Fruit fly (Drosophila melanogaster): ENCODE results near the gene ND-49.

DNA sequence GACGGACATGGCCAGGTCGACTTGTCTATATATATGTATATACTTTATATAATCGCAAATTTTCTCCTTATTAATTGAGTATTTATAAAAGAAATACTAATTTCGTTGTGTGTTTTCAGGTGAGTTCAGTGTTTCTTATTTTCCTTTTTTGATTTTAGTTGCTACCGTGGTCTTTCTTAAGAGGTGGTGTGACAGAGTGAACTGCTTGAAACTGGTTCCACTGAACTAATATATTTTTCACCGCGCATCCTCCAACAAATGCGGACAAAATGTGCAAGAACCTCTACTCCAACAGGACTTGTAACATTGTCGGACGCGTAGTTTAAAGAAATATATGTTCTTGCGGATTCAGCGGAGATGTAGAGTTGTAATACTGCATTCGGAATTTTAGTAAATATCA, 11.5 kb upstream of the ND-49 start, which contains the start of gene CG1909:
- TF ChIP-seq CG8478 (optimal IDR thresholded peaks at IDR 0.05) (no peak), CTCF (optimal IDR thresholded peaks at IDR 0.05) (no peak)

Data from S2 (cell line).